Fruit fly (Drosophila melanogaster) whole organism, prepupa: ENCODE results near the gene CG18731.

Source experiments
- Blimp-1 ChIP-seq: fragments of 200-800 bp; sonication (Bioruptor generic); optimal IDR thresholded peaks from 3 replicates; lab custom pipeline; 2017; ENCODE audit warnings: missing biosample characterization, missing genetic modification characterization, mild to moderate bottlenecking, moderate library complexity, missing genetic modification reagents
- CG16779 ChIP-seq: fragments of 200-800 bp; sonication (Bioruptor generic); optimal IDR thresholded peaks from 3 replicates; lab custom pipeline; 2017; ENCODE audit warnings: missing biosample characterization, mild to moderate bottlenecking, missing genetic modification characterization
- CG6792 ChIP-seq: fragments of 200-800 bp; sonication (Bioruptor generic); optimal IDR thresholded peaks from 3 replicates; lab custom pipeline; 2016; ENCODE audit warnings: missing biosample characterization, missing genetic modification characterization
- Lpt ChIP-seq: fragments of 200-800 bp; sonication (Bioruptor generic); optimal IDR thresholded peaks from 3 replicates; lab custom pipeline; 2016; ENCODE audit warnings: missing biosample characterization, missing genetic modification characterization
- OdsH ChIP-seq: fragments of 200-800 bp; sonication (Bioruptor generic); optimal IDR thresholded peaks from 3 replicates; lab custom pipeline; 2016; ENCODE audit warnings: missing biosample characterization, missing genetic modification characterization
- dsx ChIP-seq: fragments of 200-800 bp; optimal IDR thresholded peaks from 3 replicates; lab custom pipeline; 2019; ENCODE audit warnings: missing biosample characterization, mild to moderate bottlenecking, missing genetic modification characterization, moderate library complexity; ENCODE audit not compliant: poor library complexity, severe bottlenecking
- ss ChIP-seq, 2 experiments: fragments of 200-800 bp; sonication (Bioruptor generic); optimal IDR thresholded peaks; 2 replicates in 1 of 2; 3 replicates in 1 of 2; lab custom pipeline; 2017 to 2018; ENCODE audit warnings: mild to moderate bottlenecking in 2 of 2, missing biosample characterization in 2 of 2, missing genetic modification characterization in 2 of 2, moderate library complexity in 1 of 2

DNA sequence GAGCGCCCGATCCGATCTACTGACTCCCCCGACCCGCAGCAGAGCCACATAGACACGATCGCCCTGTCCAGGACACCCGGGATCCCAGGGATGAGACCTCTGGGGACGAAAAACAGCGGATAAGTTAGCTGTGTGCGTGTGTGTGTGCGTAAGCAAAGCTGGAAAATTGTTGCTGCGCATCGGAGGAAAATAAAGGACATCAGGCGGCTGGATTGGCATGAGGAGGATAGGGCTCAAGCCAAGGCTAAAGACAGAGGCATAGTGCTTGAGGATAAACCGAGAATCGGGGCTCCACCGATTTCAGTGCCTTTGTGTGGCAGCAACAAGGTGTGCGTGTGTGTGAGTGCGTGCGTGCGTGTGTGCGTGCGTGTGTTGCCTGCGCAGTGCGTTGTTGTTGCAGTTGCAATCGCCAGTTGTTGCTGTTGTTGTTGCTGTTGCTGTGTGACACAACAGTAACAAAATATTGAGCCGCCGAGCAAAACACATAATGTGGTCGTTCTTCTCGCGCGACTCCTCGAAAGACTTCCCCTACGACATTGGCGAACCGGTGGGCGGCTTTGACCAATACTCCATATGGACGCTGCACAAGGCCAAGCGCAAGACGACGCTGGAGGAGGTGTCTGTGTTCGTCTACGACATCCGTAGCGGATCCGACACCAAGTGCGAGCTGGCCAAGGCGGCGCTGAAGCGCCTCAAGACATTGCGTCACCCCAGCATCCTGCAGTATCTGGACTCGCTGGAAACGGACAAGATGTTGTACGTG lies 24.7 kb downstream of the CG18731 start:
- TF ChIP-seq CG16779 (no peak), Blimp-1 (GFP tag; lab: Kevin White, UChicago) (no peak), Lpt (GFP tag; lab: Kevin White, UChicago) (no peak), ss (GFP tag; optimal IDR thresholded peaks at IDR 0.05; lab: Kevin White, UChicago) (no peak), CG6792 (GFP tag; lab: Kevin White, UChicago) (no peak), OdsH (no peak), dsx (GFP tag; lab: Kevin White, UChicago) (no peak)
